Fruit fly (Drosophila melanogaster): ENCODE data around the gene Mst84Dc.
A peak's percentile ranks its signal among the peaks of the same experiment; 100 is the strongest.

Mst84Dc gene

DNA sequence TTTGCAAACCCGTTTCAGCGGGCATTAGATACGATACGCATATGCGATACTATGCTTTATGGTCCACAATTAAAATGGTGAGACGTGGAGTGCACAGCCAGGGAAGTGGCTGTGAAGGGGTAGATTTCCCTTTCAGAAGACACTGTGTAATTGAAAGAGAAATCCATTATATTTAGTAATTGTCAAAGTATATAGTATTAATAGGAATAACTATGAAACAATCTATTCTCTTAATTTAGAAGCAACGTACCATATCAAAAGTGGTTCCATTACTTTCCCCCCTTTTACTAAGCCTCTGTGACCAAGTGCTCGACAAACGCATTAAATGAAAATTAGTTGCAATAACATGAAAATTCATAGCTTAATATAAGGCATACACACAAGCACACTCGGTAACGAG, 33.8 kb downstream of the Mst84Dc start:
- TF ChIP-seq Eip78C (GFP tag): peak; percentile 63
- TF ChIP-seq dac (GFP tag; optimal IDR thresholded peaks at IDR 0.05): peak; percentile 61
- no peak for TF ChIP-seq Lpt (GFP tag; optimal IDR thresholded peaks at IDR 0.05)
- peak; percentile 75 for TF ChIP-seq eg (GFP tag; IDR thresholded peaks at IDR 0.05)
- no peak for TF ChIP-seq achi (GFP tag; optimal IDR thresholded peaks at IDR 0.05)
- TF ChIP-seq CG15336 (GFP tag; IDR thresholded peaks at IDR 0.05): peak; percentile 74
- TF ChIP-seq CG8119 (GFP tag; IDR thresholded peaks at IDR 0.05): peak; percentile 70; the same call in 2 of the 3 replicates
- peak in 1 of 2 experiments; percentile 2 for TF ChIP-seq salr (GFP tag; optimal IDR thresholded peaks at IDR 0.05)
- peak; percentile 67 for TF ChIP-seq CG6276 (GFP tag; optimal IDR thresholded peaks at IDR 0.05)
- TF ChIP-seq CG32006 (GFP tag; optimal IDR thresholded peaks at IDR 0.05): peak; percentile 78
- peak; percentile 53; the same call in 1 of the 2 replicates for TF ChIP-seq Gug (GFP tag; IDR thresholded peaks at IDR 0.05)
- TF ChIP-seq pdm3 (GFP tag; optimal IDR thresholded peaks at IDR 0.05): peak; percentile 26
- peak; percentile 72 for TF ChIP-seq Hr4 (GFP tag; optimal IDR thresholded peaks at IDR 0.05)
- no peak for TF ChIP-seq Sox102F (GFP tag; optimal IDR thresholded peaks at IDR 0.05)
- TF ChIP-seq CG10631 (GFP tag; optimal IDR thresholded peaks at IDR 0.05): no peak
- TF ChIP-seq CG6163 (GFP tag; IDR thresholded peaks at IDR 0.05): 0 out of 3 replicates have a peak, but pooled peaks have one; percentile 18
- peak; percentile 59 for TF ChIP-seq CG4318 (GFP tag; optimal IDR thresholded peaks at IDR 0.05)
- peak; percentile 11 for TF ChIP-seq OdsH (GFP tag; optimal IDR thresholded peaks at IDR 0.05)

DNA sequence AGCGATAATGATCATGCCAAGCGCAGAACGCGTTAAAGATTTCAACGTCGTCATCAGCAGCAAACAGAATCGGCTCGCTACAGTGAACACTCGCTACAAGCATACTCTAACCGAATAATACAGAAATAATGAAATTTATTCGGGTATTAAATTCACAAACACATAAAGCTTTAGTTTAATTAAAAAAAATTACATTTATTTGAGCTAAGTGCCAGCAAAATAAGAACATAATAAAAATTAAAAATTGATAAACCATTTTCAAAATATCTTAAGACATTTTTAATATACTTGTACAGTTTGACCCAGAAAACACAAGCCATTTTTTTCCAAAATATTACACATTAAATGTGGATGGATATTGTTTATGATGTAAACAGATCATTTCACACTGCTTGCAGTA, 38.3 kb downstream of the Mst84Dc start:
- no peak for TF ChIP-seq fkh (GFP tag; optimal IDR thresholded peaks at IDR 0.05)
- TF ChIP-seq Sox15 (GFP tag; optimal IDR thresholded peaks at IDR 0.05): no peak
- peak; percentile 23 for TF ChIP-seq CG11902 (GFP tag; optimal IDR thresholded peaks at IDR 0.05)
- TF ChIP-seq CG6792 (GFP tag; optimal IDR thresholded peaks at IDR 0.05): peak; percentile 35
- TF ChIP-seq CG15336 (GFP tag; IDR thresholded peaks at IDR 0.05): no peak
- TF ChIP-seq Hr4 (GFP tag; optimal IDR thresholded peaks at IDR 0.05): no peak
- TF ChIP-seq Hr38 (GFP tag; optimal IDR thresholded peaks at IDR 0.05): no peak
- no peak for TF ChIP-seq net (GFP tag; optimal IDR thresholded peaks at IDR 0.05)
- TF ChIP-seq CG31627 (GFP tag; optimal IDR thresholded peaks at IDR 0.05): peak; percentile 31
- no peak for TF ChIP-seq CG6854 (GFP tag; optimal IDR thresholded peaks at IDR 0.05)
- TF ChIP-seq fd85E (GFP tag; optimal IDR thresholded peaks at IDR 0.05): no peak
- TF ChIP-seq CG6276 (GFP tag; optimal IDR thresholded peaks at IDR 0.05): no peak
- TF ChIP-seq topi (GFP tag; optimal IDR thresholded peaks at IDR 0.05): peak; percentile 45
- TF ChIP-seq salr (GFP tag; optimal IDR thresholded peaks at IDR 0.05): peak in 1 of 2 experiments; percentile 25
- TF ChIP-seq Eip93F (GFP tag; optimal IDR thresholded peaks at IDR 0.05): no peak
- TF ChIP-seq pdm3 (GFP tag; optimal IDR thresholded peaks at IDR 0.05): peak; percentile 41
- no peak for TF ChIP-seq Eip75B (GFP tag; optimal IDR thresholded peaks at IDR 0.05)
- TF ChIP-seq CG3919 (GFP tag; optimal IDR thresholded peaks at IDR 0.05): peak; percentile 28
- no peak for TF ChIP-seq CG8319 (GFP tag; optimal IDR thresholded peaks at IDR 0.05)
- TF ChIP-seq CG8119 (GFP tag; IDR thresholded peaks at IDR 0.05): no peak
- TF ChIP-seq fd59A (GFP tag; optimal IDR thresholded peaks at IDR 0.05): no peak
- peak; percentile 22 for TF ChIP-seq spab (GFP tag; optimal IDR thresholded peaks at IDR 0.05)
- peak; percentile 83 for TF ChIP-seq svp (GFP tag)
- TF ChIP-seq esn (GFP tag; optimal IDR thresholded peaks at IDR 0.05): peak; percentile 66
- TF ChIP-seq CG9139 (GFP tag; optimal IDR thresholded peaks at IDR 0.05): no peak
- peak; percentile 48 for TF ChIP-seq OdsH (GFP tag; optimal IDR thresholded peaks at IDR 0.05)
- no peak for TF ChIP-seq dsx (GFP tag; optimal IDR thresholded peaks at IDR 0.05; ENCODE audit: poor library complexity, severe bottlenecking)
- peak; percentile 35 for TF ChIP-seq CG6808 (GFP tag; optimal IDR thresholded peaks at IDR 0.05)
- TF ChIP-seq Ets96B (tag; optimal IDR thresholded peaks at IDR 0.05): peak; percentile 27
- peak; percentile 86 for TF ChIP-seq Eip78C (GFP tag)
- TF ChIP-seq CG8632 (GFP tag; optimal IDR thresholded peaks at IDR 0.05): no peak
- peak; percentile 45 for TF ChIP-seq Hr39 (GFP tag; optimal IDR thresholded peaks at IDR 0.05)
- no peak for TF ChIP-seq CG11294 (GFP tag; IDR thresholded peaks at IDR 0.05)
- TF ChIP-seq CG10631 (GFP tag; optimal IDR thresholded peaks at IDR 0.05): peak; percentile 39
- no peak for TF ChIP-seq Sox102F (GFP tag; optimal IDR thresholded peaks at IDR 0.05)
- TF ChIP-seq vri (GFP tag; optimal IDR thresholded peaks at IDR 0.05): peak; percentile 21
- no peak for TF ChIP-seq CG3032 (tag; optimal IDR thresholded peaks at IDR 0.05)
- TF ChIP-seq CG11762 (GFP tag; optimal IDR thresholded peaks at IDR 0.05; ENCODE audit: insufficient read depth): no peak
- peak; percentile 64 for TF ChIP-seq Met (GFP tag; optimal IDR thresholded peaks at IDR 0.05)
- TF ChIP-seq Lpt (GFP tag; optimal IDR thresholded peaks at IDR 0.05): peak; percentile 13
- TF ChIP-seq CG1621 (tag; optimal IDR thresholded peaks at IDR 0.05): no peak
- peak; percentile 58 for TF ChIP-seq CG32006 (GFP tag; optimal IDR thresholded peaks at IDR 0.05)
- peak; percentile 36 for TF ChIP-seq acj6 (GFP tag; optimal IDR thresholded peaks at IDR 0.05)

Data from whole organism, prepupa.